Worm (Caenorhabditis elegans) whole organism, L3 larva: ENCODE data around the gene F40H3.3.

Experiments used
- R02D3.7 ChIP-seq: fragments of 150-350 bp; optimal IDR thresholded peaks from 2 replicates; lab custom pipeline; 2014; ENCODE audit warnings: missing biosample characterization, missing genetic modification characterization
- ama-1 ChIP-seq: fragments of 150-350 bp; optimal IDR thresholded peaks from 2 replicates; lab custom pipeline; 2018
- nhr-11 ChIP-seq: fragments of 150-350 bp; optimal IDR thresholded peaks from 2 replicates; lab custom pipeline; 2014; ENCODE audit warnings: missing biosample characterization, missing genetic modification characterization
- nhr-28 ChIP-seq: fragments of 150-350 bp; optimal IDR thresholded peaks from 2 replicates; lab custom pipeline; 2014; ENCODE audit warnings: missing biosample characterization, missing genetic modification characterization
- zag-1 ChIP-seq: fragments of 150-350 bp; optimal IDR thresholded peaks from 2 replicates; lab custom pipeline; 2014; ENCODE audit warnings: missing biosample characterization, missing genetic modification characterization

ce11 chrII:6176154-6176897 lies 5.0 kb downstream of the F40H3.3 start:
- TF ChIP-seq zag-1, result no peak
- TF ChIP-seq nhr-11 (tag; lab: Kevin White, UChicago), result no peak
- TF ChIP-seq R02D3.7 (tag; lab: Kevin White, UChicago), result no peak
- TF ChIP-seq nhr-28, result no peak
- TF ChIP-seq ama-1, result no peak
